Fruit fly (Drosophila melanogaster) whole organism, adult: ENCODE results near the gene CG44014.
A peak's percentile ranks its signal among the peaks of the same experiment; 100 is the strongest.

Experiments
- CG1620 ChIP-seq: fragments of 200-800 bp; sonication (Bioruptor generic); optimal IDR thresholded peaks from 2 replicates; lab custom pipeline; 2016; ENCODE audit warnings: missing biosample characterization, missing genetic modification characterization
- cic ChIP-seq: fragments of 200-800 bp; sonication (Bioruptor generic); optimal IDR thresholded peaks from 2 replicates; lab custom pipeline; 2017; ENCODE audit warnings: missing biosample characterization, mild to moderate bottlenecking, missing genetic modification characterization, moderate library complexity
- kay ChIP-seq: fragments of 200-800 bp; sonication (Bioruptor generic); peaks from one replicate; lab custom pipeline; 2016; ENCODE audit warnings: missing biosample characterization, missing genetic modification characterization, borderline replicate concordance

dm6 chr3R:15508631-15509030, at the start of gene CG44014:
- TF ChIP-seq CG1620 (GFP tag; lab: Kevin White, UChicago) (no peak), cic (peak; percentile 49), kay (GFP tag; lab: Kevin White, UChicago) (peak; percentile 33)
